Worm (Caenorhabditis elegans) whole organism, L1 larva: ENCODE results near the gene cec-1.

Experiments
- Y116A8C.19 ChIP-seq: sonication (generic microtip); optimal IDR thresholded peaks from 2 replicates; lab custom pipeline; 2016; ENCODE audit warnings: missing compliant biosample characterization, missing genetic modification characterization, borderline replicate concordance
- ama-1 ChIP-seq: fragments of 150-350 bp; optimal IDR thresholded peaks from 2 replicates; lab custom pipeline; 2014
- grh-1 ChIP-seq: fragments of 200-800 bp; sonication (Bioruptor generic); IDR thresholded peaks from 2 replicates; pipeline ENCODE4 v1.3.6; 2022; ENCODE audit warnings: missing genetic modification reagents, missing genetic modification characterization, missing compliant biosample characterization
- lin-14 ChIP-seq: fragments of 200-800 bp; sonication (Bioruptor generic); optimal IDR thresholded peaks from 2 replicates; lab custom pipeline; 2018; ENCODE audit warnings: mild to moderate bottlenecking, missing genetic modification characterization, moderate library complexity, missing compliant biosample characterization
- lir-3 ChIP-seq: sonication (generic microtip); optimal IDR thresholded peaks from 2 replicates; lab custom pipeline; 2016; ENCODE audit warnings: mild to moderate bottlenecking, missing genetic modification characterization, moderate library complexity, missing compliant biosample characterization; ENCODE audit not compliant: poor library complexity
- lsy-2 ChIP-seq, 2 experiments: fragments of 150-350 bp; optimal IDR thresholded peaks; 2 replicates each; lab custom pipeline; 2014; ENCODE audit warnings: missing biosample characterization in 2 of 2, missing genetic modification characterization in 2 of 2
- mef-2 ChIP-seq: fragments of 150-350 bp; optimal IDR thresholded peaks from 2 replicates; lab custom pipeline; 2014; ENCODE audit warnings: missing biosample characterization, missing genetic modification characterization
- nhr-12 ChIP-seq: sonication (generic microtip); optimal IDR thresholded peaks from 2 replicates; lab custom pipeline; 2017; ENCODE audit warnings: missing biosample characterization, missing genetic modification characterization
- nhr-19 ChIP-seq: fragments of 200-800 bp; sonication (Bioruptor generic); conservative IDR thresholded peaks from 2 replicates; pipeline ENCODE4 v1.3.6; 2022; ENCODE audit warnings: missing genetic modification characterization, missing compliant biosample characterization
- pqm-1 ChIP-seq: sonication (generic microtip); optimal IDR thresholded peaks from 3 replicates; lab custom pipeline; 2017; ENCODE audit warnings: missing biosample characterization, missing genetic modification characterization
- snpc-4 ChIP-seq: fragments of 150-350 bp; optimal IDR thresholded peaks from 2 replicates; lab custom pipeline; 2014; ENCODE audit warnings: missing biosample characterization, missing genetic modification characterization
- sox-4 ChIP-seq: sonication (generic microtip); optimal IDR thresholded peaks from 2 replicates; lab custom pipeline; 2016; ENCODE audit warnings: missing genetic modification characterization, missing compliant biosample characterization
- tbx-2 ChIP-seq: sonication (generic microtip); optimal IDR thresholded peaks from 2 replicates; lab custom pipeline; 2016; ENCODE audit warnings: missing genetic modification characterization, missing compliant biosample characterization
- ztf-4 ChIP-seq: fragments of 150-350 bp; optimal IDR thresholded peaks from 2 replicates; lab custom pipeline; 2014; ENCODE audit warnings: missing biosample characterization, missing genetic modification characterization

DNA sequence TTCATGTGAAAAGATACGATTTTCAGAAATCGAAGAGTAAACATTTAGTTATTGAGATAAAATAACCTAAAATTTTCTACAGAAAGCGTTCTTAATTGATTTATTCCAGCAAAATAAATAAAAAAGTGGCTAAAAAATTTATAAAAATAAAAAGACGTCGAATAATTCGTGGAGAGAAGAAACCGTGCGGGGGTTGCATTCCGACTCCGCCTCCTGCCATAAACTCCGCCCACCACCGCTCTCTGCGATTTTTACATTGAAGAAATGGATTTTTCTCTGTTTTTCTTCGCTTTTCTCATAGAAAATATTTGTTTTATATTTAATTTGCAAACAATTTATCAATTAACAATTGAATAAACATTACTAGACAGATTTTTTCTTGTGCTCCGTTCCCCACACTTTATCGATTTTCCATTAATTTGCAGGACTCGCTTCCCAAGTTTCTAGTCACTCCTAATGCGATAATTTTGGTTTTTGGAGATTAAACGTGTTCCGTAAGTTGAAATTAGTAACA lies 20.6 kb upstream of the cec-1 start, which contains the start of the genes ubxn-4 and cyy-1:
- TF ChIP-seq ama-1, result no peak
- TF ChIP-seq lin-14 (GFP tag; lab: Kevin White, UChicago), result peak; percentile 7
- no peak for TF ChIP-seq lir-3
- TF ChIP-seq lsy-2 (tag; optimal IDR thresholded peaks at IDR 0.05; lab: Kevin White, UChicago), result peak in 1 of 2 experiments; percentile 31
- no peak for TF ChIP-seq nhr-12 (tag; lab: Kevin White, UChicago)
- TF ChIP-seq ztf-4 (tag; lab: Kevin White, UChicago), result no peak
- no peak for TF ChIP-seq pqm-1 (tag; lab: Kevin White, UChicago)
- TF ChIP-seq sox-4 (tag; lab: Kevin White, UChicago), result no peak
- no peak for TF ChIP-seq mef-2 (tag; lab: Kevin White, UChicago)
- no peak for TF ChIP-seq nhr-19
- no peak for TF ChIP-seq tbx-2
- TF ChIP-seq snpc-4, result no peak
- TF ChIP-seq grh-1 (GFP tag; lab: Robert Waterston, UW), result no peak
- no peak for TF ChIP-seq Y116A8C.19
